Worm (Caenorhabditis elegans) whole organism, L2 larva: ENCODE results near the gene ccd-5.
A peak's percentile ranks its signal among the peaks of the same experiment; 100 is the strongest.

Experiments used
- ceh-16 ChIP-seq: fragments of 150-350 bp; optimal IDR thresholded peaks from 2 replicates; lab custom pipeline; 2014; ENCODE audit warnings: missing biosample characterization, missing genetic modification characterization
- gmeb-1 ChIP-seq: fragments of 150-350 bp; optimal IDR thresholded peaks from 2 replicates; lab custom pipeline; 2014; ENCODE audit warnings: missing biosample characterization, missing genetic modification characterization
- nhr-237 ChIP-seq: fragments of 150-350 bp; optimal IDR thresholded peaks from 2 replicates; lab custom pipeline; 2014; ENCODE audit warnings: missing biosample characterization, missing genetic modification characterization
- skn-1 ChIP-seq: sonication (generic microtip); optimal IDR thresholded peaks from 2 replicates; lab custom pipeline; 2017; ENCODE audit warnings: missing biosample characterization, missing genetic modification characterization

DNA sequence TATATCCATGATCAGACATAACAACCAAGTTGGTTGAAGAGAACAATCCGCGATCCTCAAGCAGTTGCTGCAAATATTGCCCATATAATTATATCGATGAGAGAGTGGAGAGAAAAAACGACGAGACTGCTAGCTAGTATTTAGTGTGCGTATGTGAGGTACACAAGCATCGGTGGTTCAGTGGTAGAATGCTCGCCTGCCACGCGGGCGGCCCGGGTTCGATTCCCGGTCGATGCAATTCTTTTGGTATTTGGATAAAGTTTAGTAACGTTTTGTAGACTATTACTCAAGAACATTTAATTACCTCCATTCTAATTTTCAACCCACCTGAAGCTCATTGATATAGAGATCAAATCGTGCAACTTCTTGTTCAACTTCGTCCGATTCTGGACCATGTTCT is 40.6 kb upstream of the ccd-5 start:
- no peak for TF ChIP-seq nhr-237 (tag; lab: Kevin White, UChicago)
- no peak for TF ChIP-seq skn-1 (tag; lab: Kevin White, UChicago)
- TF ChIP-seq ceh-16 (tag; lab: Kevin White, UChicago), result peak; percentile 8
- TF ChIP-seq gmeb-1, result peak; percentile 53
